Worm (Caenorhabditis elegans) whole organism, late embryonic: ENCODE data around the gene citk-1.

Experiments used
- C38D4.7 ChIP-seq: fragments of 200-800 bp; sonication (Bioruptor generic); optimal IDR thresholded peaks from 2 replicates; lab custom pipeline; 2018; ENCODE audit warnings: mild to moderate bottlenecking, missing genetic modification characterization, moderate library complexity, missing compliant biosample characterization
- K09A11.1 ChIP-seq: sonication (generic microtip); optimal IDR thresholded peaks from 2 replicates; lab custom pipeline; 2017; ENCODE audit warnings: antibody characterized with exemption, mild to moderate bottlenecking, missing genetic modification characterization, missing compliant biosample characterization; ENCODE audit not compliant: insufficient read depth
- T23F11.4 ChIP-seq: fragments of 200-800 bp; sonication (Bioruptor generic); optimal IDR thresholded peaks from 2 replicates; lab custom pipeline; 2018; ENCODE audit warnings: mild to moderate bottlenecking, missing genetic modification characterization, missing compliant biosample characterization
- ceh-18 ChIP-seq: sonication (generic microtip); optimal IDR thresholded peaks from 2 replicates; lab custom pipeline; 2016; ENCODE audit warnings: missing genetic modification characterization, missing compliant biosample characterization
- ceh-19 ChIP-seq: fragments of 200-800 bp; sonication (Bioruptor generic); optimal IDR thresholded peaks from 2 replicates; lab custom pipeline; 2018; ENCODE audit warnings: mild to moderate bottlenecking, missing genetic modification characterization, missing compliant biosample characterization
- ceh-22 ChIP-seq: sonication (generic microtip); optimal IDR thresholded peaks from 2 replicates; lab custom pipeline; 2017; ENCODE audit warnings: missing biosample characterization, missing genetic modification characterization
- ceh-24 ChIP-seq: sonication (generic microtip); optimal IDR thresholded peaks from 2 replicates; lab custom pipeline; 2016; ENCODE audit warnings: mild to moderate bottlenecking, missing genetic modification characterization, missing compliant biosample characterization
- ceh-31 ChIP-seq: sonication (generic microtip); optimal IDR thresholded peaks from 2 replicates; lab custom pipeline; 2016; ENCODE audit warnings: missing genetic modification characterization, missing compliant biosample characterization
- ceh-34 ChIP-seq: sonication (generic microtip); optimal IDR thresholded peaks from 2 replicates; lab custom pipeline; 2016; ENCODE audit warnings: mild to moderate bottlenecking, missing genetic modification characterization, missing compliant biosample characterization
- ceh-45 ChIP-seq: fragments of 200-800 bp; sonication (Bioruptor generic); IDR thresholded peaks from 2 replicates; pipeline ENCODE4 v1.3.6; 2022; ENCODE audit warnings: missing genetic modification reagents, missing genetic modification characterization, missing compliant biosample characterization
- ceh-48 ChIP-seq: sonication (generic microtip); optimal IDR thresholded peaks from 2 replicates; lab custom pipeline; 2016; ENCODE audit warnings: missing genetic modification characterization, inconsistent platforms, missing compliant biosample characterization
- dve-1 ChIP-seq: sonication (generic microtip); optimal IDR thresholded peaks from 2 replicates; lab custom pipeline; 2017; ENCODE audit warnings: antibody characterized with exemption, mild to moderate bottlenecking, missing genetic modification characterization, missing compliant biosample characterization
- elt-2 ChIP-seq: sonication (generic microtip); optimal IDR thresholded peaks from 2 replicates; lab custom pipeline; 2016; ENCODE audit warnings: missing genetic modification reagents, missing genetic modification characterization, missing compliant biosample characterization
- fax-1 ChIP-seq: sonication (generic microtip); optimal IDR thresholded peaks from 2 replicates; lab custom pipeline; 2016; ENCODE audit warnings: missing genotype, missing genetic modification characterization, missing compliant biosample characterization
- hlh-15 ChIP-seq: sonication (generic microtip); optimal IDR thresholded peaks from 2 replicates; lab custom pipeline; 2016; ENCODE audit warnings: missing genetic modification characterization, missing compliant biosample characterization
- hlh-30 ChIP-seq: sonication (generic microtip); optimal IDR thresholded peaks from 2 replicates; lab custom pipeline; 2017; ENCODE audit warnings: antibody characterized with exemption, missing genetic modification characterization, missing compliant biosample characterization; ENCODE audit not compliant: insufficient read depth
- lim-6 ChIP-seq: sonication (generic microtip); optimal IDR thresholded peaks from 2 replicates; lab custom pipeline; 2016; ENCODE audit warnings: missing genetic modification characterization, missing compliant biosample characterization
- nfya-1 ChIP-seq: sonication (generic microtip); optimal IDR thresholded peaks from 2 replicates; lab custom pipeline; 2017; ENCODE audit warnings: missing genetic modification characterization, mild to moderate bottlenecking, missing compliant biosample characterization, antibody characterized with exemption, moderate library complexity
- nhr-232 ChIP-seq: sonication (generic microtip); optimal IDR thresholded peaks from 2 replicates; lab custom pipeline; 2016; ENCODE audit warnings: missing genetic modification characterization, missing compliant biosample characterization
- odd-2 ChIP-seq: sonication (generic microtip); optimal IDR thresholded peaks from 2 replicates; lab custom pipeline; 2017; ENCODE audit warnings: antibody characterized with exemption, mild to moderate bottlenecking, missing genetic modification characterization, missing compliant biosample characterization
- pag-3 ChIP-seq: sonication (generic microtip); optimal IDR thresholded peaks from 2 replicates; lab custom pipeline; 2016; ENCODE audit warnings: missing compliant biosample characterization, missing genetic modification characterization, borderline replicate concordance
- pax-1 ChIP-seq: fragments of 150-350 bp; optimal IDR thresholded peaks from 2 replicates; lab custom pipeline; 2014; ENCODE audit warnings: missing biosample characterization, missing genetic modification characterization
- pha-4 ChIP-seq: fragments of 150-350 bp; optimal IDR thresholded peaks from 2 replicates; lab custom pipeline; 2018; ENCODE audit warnings: missing biosample characterization, missing genetic modification reagents, missing genetic modification characterization
- pros-1 ChIP-seq: fragments of 150-350 bp; optimal IDR thresholded peaks from 2 replicates; lab custom pipeline; 2014; ENCODE audit warnings: missing biosample characterization, missing genetic modification reagents, missing genetic modification characterization
- sox-2 ChIP-seq: fragments of 200-800 bp; sonication (Bioruptor generic); IDR thresholded peaks from 2 replicates; pipeline ENCODE4 v1.3.6; 2022; ENCODE audit warnings: missing genetic modification reagents, missing genetic modification characterization, missing compliant biosample characterization
- tbx-2 ChIP-seq: sonication (generic microtip); optimal IDR thresholded peaks from 2 replicates; lab custom pipeline; 2016; ENCODE audit warnings: missing genetic modification characterization, missing compliant biosample characterization
- tbx-7 ChIP-seq: sonication (generic microtip); optimal IDR thresholded peaks from 2 replicates; lab custom pipeline; 2016; ENCODE audit warnings: missing genotype, missing genetic modification characterization, missing compliant biosample characterization
- unc-3 ChIP-seq, 2 experiments: fragments of 200-800 bp in 1 of 2; sonication (Bioruptor generic) in 1 of 2; sonication (generic microtip) in 1 of 2; conservative IDR thresholded peaks in 1 of 2; optimal IDR thresholded peaks in 1 of 2; 2 replicates each; pipeline versions ENCODE4 v1.3.6 to Lab custom; 2016 to 2022; ENCODE audit warnings: missing compliant biosample characterization in 2 of 2, missing genetic modification characterization in 2 of 2, missing genetic modification reagents in 1 of 2
- unc-42 ChIP-seq: sonication (generic microtip); optimal IDR thresholded peaks from 2 replicates; lab custom pipeline; 2016; ENCODE audit warnings: missing genotype, missing genetic modification characterization, missing compliant biosample characterization
- unc-55 ChIP-seq: sonication (generic microtip); optimal IDR thresholded peaks from 2 replicates; lab custom pipeline; 2017; ENCODE audit warnings: missing biosample characterization, missing genetic modification reagents, missing genetic modification characterization
- unc-86 ChIP-seq: sonication (generic microtip); optimal IDR thresholded peaks from 2 replicates; lab custom pipeline; 2016; ENCODE audit warnings: missing genetic modification characterization, missing compliant biosample characterization
- ztf-16 ChIP-seq: sonication (generic microtip); optimal IDR thresholded peaks from 2 replicates; lab custom pipeline; 2017; ENCODE audit warnings: missing genetic modification characterization, missing compliant biosample characterization

citk-1 gene

ce11 chrII:13908592-13908991, at the start of gene citk-1 (continued):
- TF ChIP-seq unc-42 (tag; lab: Kevin White, UChicago) (peak; percentile 69), pros-1 (tag; lab: Kevin White, UChicago) (no peak), sox-2 (no peak), ceh-31 (peak; percentile 65), ceh-24 (tag; lab: Kevin White, UChicago) (no peak), ceh-18 (tag; lab: Kevin White, UChicago) (peak; percentile 65), nhr-232 (tag; lab: Kevin White, UChicago) (no peak), hlh-15 (no peak), hlh-30 (tag; lab: Kevin White, UChicago) (peak; percentile 24), fax-1 (tag; lab: Kevin White, UChicago) (no peak)
- TF ChIP-seq, all 69 proteins: peak for 16

- TF ChIP-seq elt-2 (peak; percentile 52), T23F11.4 (GFP tag; lab: Kevin White, UChicago) (no peak)
Observed at ce11 chrII:13859847-13860246, 48.9 kb upstream of the citk-1 start.

ce11 chrII:13860900-13861299, 47.8 kb upstream of the citk-1 start:
- TF ChIP-seq C38D4.7 (GFP tag; lab: Kevin White, UChicago) (no peak), odd-2 (tag; lab: Kevin White, UChicago) (no peak), ceh-19 (GFP tag; lab: Kevin White, UChicago) (no peak), ceh-24 (tag; lab: Kevin White, UChicago) (no peak), elt-2 (peak; percentile 25), K09A11.1 (tag; lab: Kevin White, UChicago) (no peak), ceh-45 (GFP tag; lab: Robert Waterston, UW) (no peak)

- TF ChIP-seq elt-2: peak; percentile 57
- TF ChIP-seq tbx-7 (tag; lab: Kevin White, UChicago): no peak
Observed at ce11 chrII:13862453-13862852, 46.3 kb upstream of the citk-1 start.

ce11 chrII:13872191-13872889, 36.4 kb upstream of the citk-1 start, which contains the start of the genes cup-14 and ndub-8:
cup-14 (minus strand) TSS chrII:13872241.
ndub-8 (plus strand) TSS chrII:13872869.
- TF ChIP-seq unc-86 (tag; lab: Kevin White, UChicago) (no peak), nfya-1 (tag; lab: Kevin White, UChicago) (peak; percentile 93), lim-6 (tag; lab: Kevin White, UChicago) (peak; percentile 25), unc-3 (GFP tag; conservative IDR thresholded peaks at IDR 0.05; lab: Robert Waterston, UW) (no peak), unc-3 (tag; optimal IDR thresholded peaks at IDR 0.05; lab: Kevin White, UChicago) (no peak), ceh-34 (tag; lab: Kevin White, UChicago) (peak; percentile 6), unc-42 (tag; lab: Kevin White, UChicago) (peak; percentile 83), unc-55 (GFP tag; lab: Kevin White, UChicago) (peak; percentile 77), ceh-48 (tag; lab: Kevin White, UChicago) (peak; percentile 87), ceh-31 (peak; percentile 63), pha-4 (tag; lab: Kevin White, UChicago) (no peak), ceh-22 (no peak), ztf-16 (no peak), tbx-2 (peak; percentile 21), pag-3 (no peak), ceh-19 (GFP tag; lab: Kevin White, UChicago) (peak; percentile 13), pax-1 (tag; lab: Kevin White, UChicago) (peak; percentile 87), dve-1 (tag; lab: Kevin White, UChicago) (peak; percentile 7), hlh-30 (tag; lab: Kevin White, UChicago) (peak; percentile 75), elt-2 (no peak)
- TF ChIP-seq, all 69 proteins: peak for 12
